Worm (Caenorhabditis elegans): ENCODE results near the gene sru-25.

Gene sru-25

DNA sequence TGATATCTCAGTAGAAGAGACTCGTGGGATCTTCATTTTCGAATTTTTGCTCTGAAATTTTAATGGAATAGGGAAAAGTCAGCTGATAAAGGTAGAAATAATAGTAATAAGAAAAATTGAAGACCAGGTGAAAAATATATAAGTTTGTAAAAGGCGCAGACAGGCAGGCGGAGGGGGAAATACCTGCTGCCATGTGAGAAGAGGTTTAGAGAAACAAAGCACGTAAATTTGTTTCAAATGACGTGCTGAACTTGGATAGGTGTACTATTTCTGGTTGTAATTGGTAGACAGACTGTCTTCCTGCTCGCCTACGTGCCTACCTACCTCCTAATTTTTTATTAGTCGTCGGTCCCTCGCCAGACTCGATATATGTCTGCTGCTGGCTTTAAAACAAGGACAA, 6.7 kb downstream of the sru-25 start, which contains the start of gene nhr-180:
Gene nhr-180, minus strand, starts transcription at position 52 of the 400 bp plus-strand sequence.
- TF ChIP-seq elt-3 (tag; optimal IDR thresholded peaks at IDR 0.05) (no peak), ztf-11 (tag; optimal IDR thresholded peaks at IDR 0.05) (no peak), sptf-1 (tag; optimal IDR thresholded peaks at IDR 0.05) (no peak), ceh-83 (GFP tag; optimal IDR thresholded peaks at IDR 0.05) (no peak), nhr-28 (tag; optimal IDR thresholded peaks at IDR 0.05) (no peak), cnd-1 (tag; optimal IDR thresholded peaks at IDR 0.05) (no peak), elt-1 (tag; optimal IDR thresholded peaks at IDR 0.05; ENCODE audit: borderline replicate concordance, insufficient read depth) (no peak), mep-1 (tag; optimal IDR thresholded peaks at IDR 0.05) (no peak)

DNA sequence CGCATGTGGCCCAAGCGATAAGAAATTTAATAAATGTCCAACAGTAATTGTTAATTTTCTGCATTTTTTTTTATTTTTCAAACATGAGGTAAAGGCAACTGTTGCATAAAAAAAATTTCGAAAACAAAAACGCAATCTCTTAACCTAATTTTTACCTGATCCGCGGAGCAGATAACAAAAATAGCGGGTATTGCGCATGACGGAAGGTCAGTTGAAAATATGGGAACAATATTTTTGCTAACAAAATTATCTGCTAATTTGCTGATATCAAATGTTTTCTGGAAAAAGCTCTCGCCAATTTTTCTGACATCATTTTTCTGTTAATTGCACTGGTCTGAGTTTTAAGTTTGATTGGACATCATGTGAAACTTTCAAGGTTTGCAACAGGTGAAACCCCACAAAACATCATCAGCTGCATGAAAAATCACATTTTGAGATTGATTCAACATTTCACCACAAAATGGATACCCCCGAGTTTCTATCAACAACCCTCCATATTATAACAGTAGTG, 9.7 kb downstream of the sru-25 start, which contains the start of the genes F31F4.11 and srh-266:
Gene F31F4.11, minus strand, starts transcription at position 101 of the 511 bp plus-strand sequence.
Gene srh-266, plus strand, starts transcription at position 461 of the 511 bp plus-strand sequence.
- TF ChIP-seq hlh-1 (tag; optimal IDR thresholded peaks at IDR 0.05) (no peak), sem-2 (GFP tag; optimal IDR thresholded peaks at IDR 0.05) (no peak), tbx-8 (GFP tag; optimal IDR thresholded peaks at IDR 0.05) (no peak), ceh-83 (GFP tag; optimal IDR thresholded peaks at IDR 0.05) (no peak), mls-2 (tag; optimal IDR thresholded peaks at IDR 0.05) (no peak), drap-1 (GFP tag; optimal IDR thresholded peaks at IDR 0.05) (no peak), ceh-43 (GFP tag; optimal IDR thresholded peaks at IDR 0.05) (no peak), M03D4.4 (tag; optimal IDR thresholded peaks at IDR 0.05) (no peak), ceh-39 (tag; optimal IDR thresholded peaks at IDR 0.05) (no peak), unc-39 (tag; optimal IDR thresholded peaks at IDR 0.05) (no peak), elt-1 (tag; optimal IDR thresholded peaks at IDR 0.05; ENCODE audit: borderline replicate concordance, insufficient read depth) (no peak), ces-1 (GFP tag; optimal IDR thresholded peaks at IDR 0.05) (no peak), flh-1 (GFP tag; optimal IDR thresholded peaks at IDR 0.05) (no peak), nhr-28 (tag; optimal IDR thresholded peaks at IDR 0.05) (no peak), nhr-76 (tag; optimal IDR thresholded peaks at IDR 0.05) (no peak), zip-8 (tag; optimal IDR thresholded peaks at IDR 0.05) (no peak), mab-5 (tag; optimal IDR thresholded peaks at IDR 0.05) (no peak), snpc-4 (tag; optimal IDR thresholded peaks at IDR 0.05) (no peak)

DNA sequence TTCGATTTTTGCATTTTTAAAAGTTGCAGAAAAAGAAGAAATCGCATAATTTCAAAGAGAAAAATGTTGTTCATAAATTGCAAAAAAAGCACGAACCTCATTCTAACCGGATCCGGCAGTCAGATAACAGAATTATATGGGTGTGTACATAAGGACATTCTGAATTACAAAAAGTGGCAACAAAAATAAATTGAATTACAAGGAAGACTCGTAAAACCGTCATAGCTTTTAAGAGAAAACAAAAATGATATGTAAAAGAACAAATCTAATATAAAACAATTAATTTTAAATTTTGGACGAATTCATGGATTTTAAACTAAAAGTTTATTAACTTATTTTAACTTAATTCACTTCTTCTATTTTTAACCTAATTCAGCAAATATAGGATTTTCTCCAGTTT, 13.9 kb downstream of the sru-25 start, which contains the start of gene F31F4.17:
Gene F31F4.17, minus strand, starts transcription at position 101 of the 400 bp plus-strand sequence.
- no peak for TF ChIP-seq pha-4 (tag; optimal IDR thresholded peaks at IDR 0.05)
- no peak for TF ChIP-seq mep-1 (tag; optimal IDR thresholded peaks at IDR 0.05)
- TF ChIP-seq nhr-76 (tag; optimal IDR thresholded peaks at IDR 0.05), result no peak
- TF ChIP-seq unc-120 (tag; optimal IDR thresholded peaks at IDR 0.05; ENCODE audit: poor library complexity, severe bottlenecking), result no peak
- no peak for TF ChIP-seq lin-32 (GFP tag; optimal IDR thresholded peaks at IDR 0.05)
- no peak for TF ChIP-seq flh-1 (GFP tag; optimal IDR thresholded peaks at IDR 0.05)
- TF ChIP-seq unc-39 (tag; optimal IDR thresholded peaks at IDR 0.05), result no peak
- no peak for TF ChIP-seq cnd-1 (tag; optimal IDR thresholded peaks at IDR 0.05)
- TF ChIP-seq lin-13 (tag; optimal IDR thresholded peaks at IDR 0.05), result no peak
- no peak for TF ChIP-seq elt-3 (tag; optimal IDR thresholded peaks at IDR 0.05)
- no peak for TF ChIP-seq ces-1 (GFP tag; optimal IDR thresholded peaks at IDR 0.05)
- TF ChIP-seq sptf-1 (tag; optimal IDR thresholded peaks at IDR 0.05), result no peak
- no peak for TF ChIP-seq ztf-11 (tag; optimal IDR thresholded peaks at IDR 0.05)
- TF ChIP-seq mab-5 (tag; optimal IDR thresholded peaks at IDR 0.05), result no peak
- no peak for TF ChIP-seq nhr-2 (tag; optimal IDR thresholded peaks at IDR 0.05)
- TF ChIP-seq zip-8 (tag; optimal IDR thresholded peaks at IDR 0.05), result no peak
- TF ChIP-seq nhr-28 (tag; optimal IDR thresholded peaks at IDR 0.05), result no peak
- no peak for TF ChIP-seq M03D4.4 (tag; optimal IDR thresholded peaks at IDR 0.05)
- TF ChIP-seq unc-62 (GFP tag; optimal IDR thresholded peaks at IDR 0.05), result no peak
- TF ChIP-seq ceh-83 (GFP tag; optimal IDR thresholded peaks at IDR 0.05), result no peak

DNA sequence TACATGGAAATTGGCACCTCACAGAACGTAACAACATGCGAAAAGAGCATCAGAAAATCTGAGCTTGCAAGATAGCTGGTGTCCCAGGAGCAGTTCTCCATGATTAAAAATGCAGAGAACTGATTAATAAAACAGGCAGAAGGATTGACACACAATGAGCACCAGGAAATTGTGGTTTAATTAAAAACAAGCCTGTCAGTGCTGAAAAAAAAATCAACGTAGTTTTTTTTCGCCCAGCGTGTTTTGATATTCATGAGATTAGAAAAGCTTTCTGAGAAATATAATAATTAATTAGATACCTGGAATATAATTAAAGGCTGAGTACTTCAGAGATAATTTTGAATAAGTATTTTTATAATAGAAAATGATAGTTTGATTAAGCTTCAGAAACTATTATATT, 16.4 kb downstream of the sru-25 start, which contains the start of gene srh-246:
Gene srh-246, minus strand, starts transcription at position 101 of the 400 bp plus-strand sequence.
- TF ChIP-seq zip-8 (tag; optimal IDR thresholded peaks at IDR 0.05) (no peak), ces-1 (GFP tag; optimal IDR thresholded peaks at IDR 0.05) (no peak), ham-2 (GFP tag; optimal IDR thresholded peaks at IDR 0.05) (no peak), unc-120 (tag; optimal IDR thresholded peaks at IDR 0.05; ENCODE audit: poor library complexity, severe bottlenecking) (no peak), flh-1 (GFP tag; optimal IDR thresholded peaks at IDR 0.05) (no peak), sem-2 (GFP tag; optimal IDR thresholded peaks at IDR 0.05) (no peak), blmp-1 (tag; optimal IDR thresholded peaks at IDR 0.05) (no peak), elt-1 (tag; optimal IDR thresholded peaks at IDR 0.05; ENCODE audit: borderline replicate concordance, insufficient read depth) (no peak), nhr-12 (tag; optimal IDR thresholded peaks at IDR 0.05) (no peak), hlh-1 (tag; optimal IDR thresholded peaks at IDR 0.05) (no peak), bed-3 (GFP tag; optimal IDR thresholded peaks at IDR 0.05) (no peak), ceh-83 (GFP tag; optimal IDR thresholded peaks at IDR 0.05) (no peak), cnd-1 (tag; optimal IDR thresholded peaks at IDR 0.05) (no peak), nhr-76 (tag; optimal IDR thresholded peaks at IDR 0.05) (no peak), ceh-39 (tag; optimal IDR thresholded peaks at IDR 0.05) (no peak), unc-62 (GFP tag; optimal IDR thresholded peaks at IDR 0.05) (no peak)

Measured in whole organism, mixed stage, embryonic.